Fruit fly (Drosophila melanogaster): ENCODE results near the gene Cpr67Fa1.
A peak's percentile ranks its signal among the peaks of the same experiment; 100 is the strongest.

DNA sequence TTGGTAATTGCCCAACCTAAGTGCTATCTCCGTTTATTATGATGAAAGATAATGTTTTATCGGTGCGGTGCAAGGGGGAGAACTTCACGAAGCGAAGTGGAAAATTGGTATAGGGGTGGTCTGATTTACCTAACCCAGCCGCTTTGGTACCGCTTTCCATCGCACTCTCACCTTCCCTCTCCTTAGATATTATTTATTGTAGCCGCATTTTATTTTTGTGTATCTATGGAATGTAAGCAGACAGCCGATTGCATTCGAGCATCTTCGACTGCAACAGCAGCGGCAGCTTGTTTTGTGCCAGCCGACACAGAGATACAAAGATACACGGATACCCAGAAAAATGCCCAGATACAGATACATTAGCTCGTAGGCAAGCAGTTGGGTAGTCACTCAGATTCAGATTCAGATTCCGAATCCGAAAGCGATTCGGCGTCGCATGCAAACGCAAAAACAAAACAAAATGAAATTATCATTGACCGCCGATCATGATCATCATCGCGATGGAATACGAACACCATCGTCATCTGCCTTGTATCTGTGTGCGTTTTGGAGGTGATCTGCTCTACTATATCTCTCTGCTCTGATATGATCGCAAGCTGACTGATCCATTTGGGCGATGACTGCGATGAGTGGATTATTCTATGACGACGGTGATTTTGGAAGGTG lies 40.9 kb upstream of the Cpr67Fa1 start:
- no peak for TF ChIP-seq bab1 (GFP tag; optimal IDR thresholded peaks at IDR 0.05)
- TF ChIP-seq CG14711 (tag; optimal IDR thresholded peaks at IDR 0.05), result no peak
- TF ChIP-seq toe (GFP tag; optimal IDR thresholded peaks at IDR 0.05), result no peak
- no peak for TF ChIP-seq Hr96 (GFP tag; optimal IDR thresholded peaks at IDR 0.05)
- no peak for TF ChIP-seq CG12768 (GFP tag; optimal IDR thresholded peaks at IDR 0.05)
- TF ChIP-seq CG5204 (GFP tag; optimal IDR thresholded peaks at IDR 0.05), result no peak
- TF ChIP-seq kay (GFP tag; ENCODE audit: borderline replicate concordance), result no peak
- no peak for TF ChIP-seq Mnt (GFP tag; optimal IDR thresholded peaks at IDR 0.05)
- TF ChIP-seq CG1620 (GFP tag; optimal IDR thresholded peaks at IDR 0.05), result no peak
- peak; percentile 1 for TF ChIP-seq tj (GFP tag; optimal IDR thresholded peaks at IDR 0.05)
